Fruit fly (Drosophila melanogaster) whole organism: Measurements from ENCODE around the gene drd.

ENCODE experiments used
- CG8478 ChIP-seq: fragments of >200 bp; optimal IDR thresholded peaks from 2 replicates; lab custom pipeline; 2018; ENCODE audit warnings: inconsistent platforms
- Dll ChIP-seq: fragments of >200 bp; optimal IDR thresholded peaks from 2 replicates; lab custom pipeline; 2017
- EcR ChIP-seq, 2 experiments: fragments of >200 bp; optimal IDR thresholded peaks; 2 replicates each; lab custom pipeline; 2017; ENCODE audit warnings: missing biosample characterization in 2 of 2, missing genetic modification characterization in 2 of 2, missing genetic modification reagents in 2 of 2
- pan ChIP-seq: fragments of >200 bp; optimal IDR thresholded peaks from 2 replicates; lab custom pipeline; 2017
- psq ChIP-seq: fragments of >200 bp; optimal IDR thresholded peaks from 2 replicates; lab custom pipeline; 2017
- usp ChIP-seq: fragments of >200 bp; optimal IDR thresholded peaks from 2 replicates; lab custom pipeline; 2017; ENCODE audit warnings: missing biosample characterization, missing genetic modification characterization, mixed read lengths

- TF ChIP-seq psq (lab: Kevin White, UChicago) (no peak), pan (lab: Kevin White, UChicago) (no peak), usp (no peak), Dll (lab: Kevin White, UChicago) (no peak), CG8478 (lab: Kevin White, UChicago) (no peak), EcR (GFP tag; optimal IDR thresholded peaks at IDR 0.05; lab: Kevin White, UChicago) (no peak)
Observed at dm6 chrX:15132065-15132464, 6.5 kb downstream of the drd start.
